Worm (Caenorhabditis elegans) whole organism, L4 larva: ENCODE results near the gene abu-14.
A peak's percentile ranks its signal among the peaks of the same experiment; 100 is the strongest.

ENCODE experiments used
- F44E2.7 ChIP-seq: fragments of 200-800 bp; sonication (Bioruptor generic); IDR thresholded peaks from 2 replicates; pipeline ENCODE4 v2.1.2; 2022; ENCODE audit warnings: missing genetic modification characterization, missing compliant biosample characterization
- F49E8.2 ChIP-seq: sonication (generic microtip); optimal IDR thresholded peaks from 2 replicates; lab custom pipeline; 2016; ENCODE audit warnings: missing compliant biosample characterization, mild to moderate bottlenecking, missing genetic modification characterization, borderline replicate concordance
- T20F7.1 ChIP-seq: fragments of 200-800 bp; sonication (Bioruptor generic); optimal IDR thresholded peaks from 2 replicates; lab custom pipeline; 2018; ENCODE audit warnings: mild to moderate bottlenecking, missing genetic modification characterization, missing compliant biosample characterization
- Y105C5A.15 ChIP-seq: fragments of 200-800 bp; sonication (Bioruptor generic); IDR thresholded peaks from 2 replicates; pipeline ENCODE4 v1.3.6; 2022; ENCODE audit warnings: missing genetic modification characterization, missing compliant biosample characterization
- ZK546.5 ChIP-seq, 2 experiments: sonication (generic microtip); optimal IDR thresholded peaks; 2 replicates each; lab custom pipeline; 2017; ENCODE audit warnings: missing biosample characterization in 2 of 2, missing genetic modification characterization in 2 of 2
- aha-1 ChIP-seq: fragments of 150-350 bp; peaks from one replicate; lab custom pipeline; 2014; ENCODE audit warnings: missing biosample characterization, missing genetic modification characterization
- aly-2 ChIP-seq: sonication (generic microtip); optimal IDR thresholded peaks from 2 replicates; lab custom pipeline; 2018; ENCODE audit warnings: missing biosample characterization, missing genetic modification characterization
- attf-4 ChIP-seq: sonication (generic microtip); optimal IDR thresholded peaks from 3 replicates; lab custom pipeline; 2017; ENCODE audit warnings: missing biosample characterization, missing genetic modification characterization
- ceh-20 ChIP-seq: fragments of 200-800 bp; sonication (Bioruptor generic); IDR thresholded peaks from 2 replicates; pipeline ENCODE4 v1.3.6; 2022; ENCODE audit warnings: missing genetic modification reagents, missing genetic modification characterization, missing compliant biosample characterization
- ceh-28 ChIP-seq: fragments of 150-350 bp; optimal IDR thresholded peaks from 2 replicates; lab custom pipeline; 2014; ENCODE audit warnings: missing biosample characterization, missing genetic modification reagents, missing genetic modification characterization
- ceh-32 ChIP-seq: sonication (generic microtip); optimal IDR thresholded peaks from 2 replicates; lab custom pipeline; 2016; ENCODE audit warnings: mild to moderate bottlenecking, missing genetic modification characterization, missing compliant biosample characterization; ENCODE audit not compliant: poor library complexity
- ceh-44 ChIP-seq: fragments of 200-800 bp; sonication (Bioruptor generic); IDR thresholded peaks from 2 replicates; pipeline ENCODE4 v1.3.6; 2022; ENCODE audit warnings: missing genetic modification reagents, missing genetic modification characterization, missing compliant biosample characterization
- ceh-62 ChIP-seq: sonication (generic microtip); optimal IDR thresholded peaks from 2 replicates; lab custom pipeline; 2017; ENCODE audit warnings: missing biosample characterization, missing genetic modification characterization
- ceh-82 ChIP-seq: sonication (generic microtip); optimal IDR thresholded peaks from 2 replicates; lab custom pipeline; 2017; ENCODE audit warnings: missing biosample characterization, missing genetic modification characterization
- ces-1 ChIP-seq: fragments of 150-350 bp; sonication (generic microtip); optimal IDR thresholded peaks from 4 replicates; lab custom pipeline; 2014; ENCODE audit warnings: missing biosample characterization, missing genetic modification reagents, missing genetic modification characterization
- cey-2 ChIP-seq: sonication (generic microtip); optimal IDR thresholded peaks from 3 replicates; lab custom pipeline; 2017; ENCODE audit warnings: missing genetic modification characterization, mild to moderate bottlenecking, missing compliant biosample characterization, antibody characterized with exemption, borderline replicate concordance; ENCODE audit not compliant: insufficient read depth
- ctbp-1 ChIP-seq: fragments of 200-800 bp; sonication (Bioruptor generic); IDR thresholded peaks from 2 replicates; pipeline ENCODE4 v1.3.6; 2022; ENCODE audit warnings: missing genetic modification reagents, missing genetic modification characterization, missing compliant biosample characterization
- daf-12 ChIP-seq: fragments of 150-350 bp; optimal IDR thresholded peaks from 2 replicates; lab custom pipeline; 2014; ENCODE audit warnings: missing biosample characterization, missing genetic modification reagents, missing genetic modification characterization
- daf-16 ChIP-seq, 3 experiments: sonication (generic microtip); optimal IDR thresholded peaks; 2 replicates each; lab custom pipeline; 2016 to 2017; ENCODE audit warnings: missing genetic modification characterization in 3 of 3, missing genetic modification reagents in 3 of 3, mild to moderate bottlenecking in 2 of 3, missing compliant biosample characterization in 2 of 3, missing biosample characterization in 1 of 3, moderate library complexity in 1 of 3
- daf-8 ChIP-seq: fragments of 200-800 bp; sonication (Bioruptor generic); IDR thresholded peaks from 2 replicates; pipeline ENCODE4 v1.3.6; 2022; ENCODE audit warnings: missing genetic modification characterization, missing compliant biosample characterization
- dmd-9 ChIP-seq: fragments of 200-800 bp; sonication (Bioruptor generic); IDR thresholded peaks from 2 replicates; pipeline ENCODE4 v1.3.6; 2022; ENCODE audit warnings: missing genetic modification reagents, missing genetic modification characterization, missing compliant biosample characterization
- fkh-10 ChIP-seq: fragments of 150-350 bp; optimal IDR thresholded peaks from 2 replicates; lab custom pipeline; 2014; ENCODE audit warnings: missing biosample characterization, missing genetic modification reagents, missing genetic modification characterization
- fos-1 ChIP-seq: fragments of 150-350 bp; optimal IDR thresholded peaks from 2 replicates; lab custom pipeline; 2014; ENCODE audit warnings: missing biosample characterization, missing genetic modification characterization
- gei-8 ChIP-seq: fragments of 200-800 bp; sonication (Bioruptor generic); optimal IDR thresholded peaks from 2 replicates; lab custom pipeline; 2018; ENCODE audit warnings: mild to moderate bottlenecking, missing genetic modification characterization, missing compliant biosample characterization
- hif-1 ChIP-seq, 2 experiments: sonication (generic microtip); optimal IDR thresholded peaks; 2 replicates each; lab custom pipeline; 2016 to 2017; ENCODE audit warnings: missing compliant biosample characterization in 2 of 2, missing genetic modification characterization in 2 of 2, missing genetic modification reagents in 2 of 2, missing genotype in 2 of 2, mild to moderate bottlenecking in 1 of 2
- hlh-11 ChIP-seq: fragments of 200-800 bp; sonication (Bioruptor generic); optimal IDR thresholded peaks from 2 replicates; lab custom pipeline; 2018; ENCODE audit warnings: mild to moderate bottlenecking, missing genetic modification characterization, missing compliant biosample characterization
- hmg-1.1 ChIP-seq: fragments of 200-800 bp; sonication (Bioruptor generic); IDR thresholded peaks from 2 replicates; pipeline ENCODE4 v1.3.6; 2022; ENCODE audit warnings: missing genetic modification reagents, missing genetic modification characterization, missing compliant biosample characterization
- jun-1 ChIP-seq: fragments of 150-350 bp; optimal IDR thresholded peaks from 2 replicates; lab custom pipeline; 2014; ENCODE audit warnings: missing biosample characterization, missing genetic modification reagents, missing genetic modification characterization
- lim-7 ChIP-seq: fragments of 200-800 bp; sonication (Bioruptor generic); IDR thresholded peaks from 2 replicates; pipeline ENCODE4 v1.3.6; 2022; ENCODE audit warnings: missing genetic modification characterization, missing compliant biosample characterization
- lin-15B ChIP-seq: fragments of 150-350 bp; sonication (generic microtip); optimal IDR thresholded peaks from 3 replicates; lab custom pipeline; 2014; ENCODE audit warnings: missing biosample characterization, missing genetic modification characterization
- lin-38 ChIP-seq: fragments of 200-800 bp; sonication (Bioruptor generic); IDR thresholded peaks from 2 replicates; pipeline ENCODE4 v1.3.6; 2022; ENCODE audit warnings: missing genetic modification reagents, missing genetic modification characterization, missing compliant biosample characterization
- lin-39 ChIP-seq: fragments of 150-350 bp; optimal IDR thresholded peaks from 2 replicates; lab custom pipeline; 2014; ENCODE audit warnings: missing biosample characterization, missing genetic modification reagents, missing genetic modification characterization
- lir-3 ChIP-seq: sonication (generic microtip); optimal IDR thresholded peaks from 2 replicates; lab custom pipeline; 2016; ENCODE audit warnings: mild to moderate bottlenecking, missing genetic modification characterization, missing compliant biosample characterization
- lsy-2 ChIP-seq, 2 experiments: fragments of 150-350 bp in 1 of 2; sonication (generic microtip) in 1 of 2; optimal IDR thresholded peaks; 2 replicates each; lab custom pipeline; 2014 to 2017; ENCODE audit warnings: missing biosample characterization in 2 of 2, missing genetic modification characterization in 2 of 2
- madf-9 ChIP-seq: fragments of 200-800 bp; sonication (Bioruptor generic); conservative IDR thresholded peaks from 2 replicates; pipeline ENCODE4 v1.3.6; 2022; ENCODE audit warnings: missing genetic modification reagents, missing genetic modification characterization, missing compliant biosample characterization
- mdl-1 ChIP-seq, 2 experiments: fragments of 150-350 bp in 1 of 2; sonication (generic microtip) in 1 of 2; optimal IDR thresholded peaks; 2 replicates each; lab custom pipeline; 2014 to 2017; ENCODE audit warnings: missing biosample characterization in 2 of 2, missing genetic modification characterization in 2 of 2
- mep-1 ChIP-seq: fragments of 150-350 bp; sonication (generic microtip); optimal IDR thresholded peaks from 3 replicates; lab custom pipeline; 2014; ENCODE audit warnings: missing biosample characterization, missing genetic modification characterization
- mes-2 ChIP-seq: sonication (generic microtip); optimal IDR thresholded peaks from 2 replicates; lab custom pipeline; 2016; ENCODE audit warnings: missing genotype, mild to moderate bottlenecking, missing genetic modification characterization, missing compliant biosample characterization; ENCODE audit not compliant: poor library complexity, severe bottlenecking
- nhr-102 ChIP-seq: sonication (generic microtip); optimal IDR thresholded peaks from 2 replicates; lab custom pipeline; 2016; ENCODE audit warnings: mild to moderate bottlenecking, missing genetic modification characterization, moderate library complexity, missing compliant biosample characterization
- nhr-11 ChIP-seq: fragments of 150-350 bp; optimal IDR thresholded peaks from 2 replicates; lab custom pipeline; 2014; ENCODE audit warnings: missing biosample characterization, missing genetic modification characterization
- nhr-111 ChIP-seq: fragments of 200-800 bp; sonication (Bioruptor generic); optimal IDR thresholded peaks from 2 replicates; lab custom pipeline; 2018; ENCODE audit warnings: mild to moderate bottlenecking, missing genetic modification characterization, missing compliant biosample characterization
- nhr-48 ChIP-seq: sonication (generic microtip); optimal IDR thresholded peaks from 2 replicates; lab custom pipeline; 2016; ENCODE audit warnings: mild to moderate bottlenecking, missing genetic modification characterization, missing compliant biosample characterization
- nhr-6 ChIP-seq: fragments of 150-350 bp; optimal IDR thresholded peaks from 2 replicates; lab custom pipeline; 2014; ENCODE audit warnings: missing biosample characterization, missing genetic modification characterization
- nhr-77 ChIP-seq: fragments of 150-350 bp; optimal IDR thresholded peaks from 2 replicates; lab custom pipeline; 2014; ENCODE audit warnings: missing biosample characterization, missing genetic modification characterization
- pqm-1 ChIP-seq: sonication (generic microtip); optimal IDR thresholded peaks from 2 replicates; lab custom pipeline; 2017; ENCODE audit warnings: missing biosample characterization, missing genetic modification characterization
- rbr-2 ChIP-seq: sonication (generic microtip); optimal IDR thresholded peaks from 2 replicates; lab custom pipeline; 2016; ENCODE audit warnings: missing genotype, missing genetic modification characterization, missing compliant biosample characterization
- saeg-2 ChIP-seq: fragments of 200-800 bp; sonication (Bioruptor generic); IDR thresholded peaks from 2 replicates; pipeline ENCODE4 v1.3.6; 2022; ENCODE audit warnings: missing genetic modification reagents, missing genetic modification characterization, missing compliant biosample characterization
- spr-1 ChIP-seq: sonication (generic microtip); optimal IDR thresholded peaks from 2 replicates; lab custom pipeline; 2016; ENCODE audit warnings: mild to moderate bottlenecking, missing genetic modification characterization, missing compliant biosample characterization
- tag-97 ChIP-seq: fragments of 200-800 bp; sonication (Bioruptor generic); IDR thresholded peaks from 2 replicates; pipeline ENCODE4 v1.3.6; 2022; ENCODE audit warnings: missing genetic modification characterization, missing compliant biosample characterization
- zfp-3 ChIP-seq: fragments of 200-800 bp; sonication (Bioruptor generic); conservative IDR thresholded peaks from 2 replicates; pipeline ENCODE4 v1.3.6; 2022; ENCODE audit warnings: missing genetic modification reagents, missing genetic modification characterization, missing compliant biosample characterization
- ztf-11 ChIP-seq: fragments of 150-350 bp; optimal IDR thresholded peaks from 2 replicates; lab custom pipeline; 2014; ENCODE audit warnings: missing biosample characterization, missing genetic modification characterization

abu-14 gene

DNA sequence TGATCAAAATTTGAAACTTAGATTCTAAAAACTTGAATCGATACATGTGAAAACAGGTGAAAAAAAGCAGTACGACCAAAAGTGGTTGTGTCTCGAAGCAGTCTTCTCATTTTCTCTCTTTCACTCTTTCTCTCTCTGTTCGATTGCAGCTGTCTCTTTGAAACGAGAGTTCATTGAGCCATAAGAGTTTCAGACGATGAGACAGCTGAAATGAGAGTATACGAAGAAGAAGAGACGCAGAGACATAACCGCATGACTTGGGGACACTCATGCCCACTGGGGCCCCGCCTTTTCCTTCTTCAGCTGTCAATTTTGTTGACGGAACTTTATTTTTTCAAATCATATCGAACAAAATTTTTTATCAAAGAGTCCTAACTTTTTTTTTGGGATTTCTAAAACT is 47.0 kb upstream of the abu-14 start (continued):
- TF ChIP-seq ZK546.5 (tag; optimal IDR thresholded peaks at IDR 0.05; lab: Kevin White, UChicago) (no peak), zfp-3 (GFP tag; lab: Robert Waterston, UW) (peak; percentile 53; the same call in 1 of the 2 replicates), lir-3 (tag; lab: Kevin White, UChicago) (no peak), nhr-77 (tag; lab: Kevin White, UChicago) (peak; percentile 67), ctbp-1 (GFP tag; lab: Robert Waterston, UW) (peak; percentile 55; the same call in 1 of the 2 replicates), madf-9 (GFP tag; lab: Robert Waterston, UW) (0 out of 2 replicates have a peak, but pooled peaks have one; percentile 38), hif-1 (tag; optimal IDR thresholded peaks at IDR 0.05; lab: Kevin White, UChicago) (peak in 1 of 2 experiments; percentile 71), attf-4 (tag; lab: Kevin White, UChicago) (no peak), dmd-9 (no peak), mdl-1 (tag; optimal IDR thresholded peaks at IDR 0.05; lab: Kevin White, UChicago) (peak; percentile 50 to 91), daf-8 (GFP tag; lab: Robert Waterston, UW) (no peak), lim-7 (GFP tag; lab: Robert Waterston, UW) (no peak), ceh-62 (tag; lab: Kevin White, UChicago) (no peak), F44E2.7 (GFP tag; lab: Robert Waterston, UW) (no peak), nhr-11 (tag; lab: Kevin White, UChicago) (peak; percentile 79), T20F7.1 (GFP tag; lab: Kevin White, UChicago) (peak; percentile 65), fkh-10 (peak; percentile 60), aha-1 (tag; lab: Kevin White, UChicago) (peak; percentile 78), gei-8 (peak; percentile 49), ceh-20 (peak; percentile 85; the same call in 1 of the 2 replicates), ceh-44 (GFP tag; lab: Robert Waterston, UW) (no peak), cey-2 (tag; lab: Kevin White, UChicago) (no peak), ceh-28 (tag; lab: Kevin White, UChicago) (peak; percentile 19), aly-2 (no peak), pqm-1 (peak; percentile 2), lin-15B (tag; lab: Kevin White, UChicago) (no peak), mep-1 (tag; lab: Kevin White, UChicago) (peak; percentile 82), rbr-2 (peak; percentile 77), hlh-11 (tag; lab: Kevin White, UChicago) (peak; percentile 99), ces-1 (GFP tag; lab: Kevin White, UChicago) (no peak), daf-16 (GFP tag; optimal IDR thresholded peaks at IDR 0.05; lab: Kevin White, UChicago) (peak; percentile 2 to 45), daf-16 (tag; optimal IDR thresholded peaks at IDR 0.05; lab: Kevin White, UChicago) (peak; percentile 70), Y105C5A.15 (0 out of 2 replicates have a peak, but pooled peaks have one; percentile 57), lsy-2 (tag; optimal IDR thresholded peaks at IDR 0.05; lab: Kevin White, UChicago) (peak; percentile 67 to 86), ceh-32 (tag; lab: Kevin White, UChicago) (no peak), tag-97 (GFP tag; lab: Robert Waterston, UW) (no peak), ceh-82 (tag; lab: Kevin White, UChicago) (no peak), nhr-6 (peak; percentile 95), nhr-111 (GFP tag; lab: Kevin White, UChicago) (no peak), jun-1 (peak; percentile 53), nhr-48 (tag; lab: Kevin White, UChicago) (peak; percentile 79), saeg-2 (GFP tag; lab: Robert Waterston, UW) (no peak), spr-1 (tag; lab: Kevin White, UChicago) (peak; percentile 65), fos-1 (tag; lab: Kevin White, UChicago) (no peak), lin-39 (tag; lab: Kevin White, UChicago) (no peak), daf-12 (tag; lab: Kevin White, UChicago) (no peak), lin-38 (GFP tag; lab: Robert Waterston, UW) (peak; percentile 44; the same call in 1 of the 2 replicates), hmg-1.1 (peak; percentile 92), mes-2 (tag; lab: Kevin White, UChicago) (peak; percentile 82), ztf-11 (no peak), nhr-102 (tag; lab: Kevin White, UChicago) (no peak), F49E8.2 (tag; lab: Kevin White, UChicago) (no peak)
